Worm (Caenorhabditis elegans): ENCODE data around the gene npr-9.

npr-9 gene

DNA sequence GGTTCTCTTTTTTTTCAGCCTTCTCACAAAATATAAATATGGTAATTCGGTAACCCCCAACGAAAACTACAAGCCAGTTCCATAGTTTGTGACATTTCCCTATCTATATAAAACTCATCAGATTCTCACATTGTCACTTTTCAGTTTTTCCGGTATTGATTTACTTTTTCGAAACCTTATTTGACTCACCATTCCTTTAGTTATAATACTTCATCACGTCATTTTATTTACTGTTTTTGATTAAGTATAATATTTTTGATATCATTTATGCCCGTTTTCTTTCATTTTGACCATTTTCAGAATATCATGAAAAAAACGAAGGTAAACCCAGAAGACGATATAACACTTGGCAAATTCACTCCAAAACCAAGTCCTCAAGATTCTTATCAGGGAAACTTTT lies 22.3 kb downstream of the npr-9 start, which contains the start of gene pgp-3:
pgp-3 (plus strand) TSS at position 301 of the 400 bp plus-strand sequence.
- TF ChIP-seq K09A11.1 (tag; optimal IDR thresholded peaks at IDR 0.05; ENCODE audit: insufficient read depth), result no peak
- TF ChIP-seq Y22D7AL.16 (tag; optimal IDR thresholded peaks at IDR 0.05), result no peak
- TF ChIP-seq nfya-1 (tag; optimal IDR thresholded peaks at IDR 0.05), result no peak
- TF ChIP-seq ref-2 (tag; optimal IDR thresholded peaks at IDR 0.05), result no peak
- TF ChIP-seq gmeb-2 (tag; optimal IDR thresholded peaks at IDR 0.05), result no peak
- no peak for TF ChIP-seq che-1 (tag; optimal IDR thresholded peaks at IDR 0.05)
- no peak for TF ChIP-seq ceh-18 (tag; optimal IDR thresholded peaks at IDR 0.05)
- TF ChIP-seq elt-4 (tag; optimal IDR thresholded peaks at IDR 0.05), result no peak
- TF ChIP-seq sdc-2 (tag; optimal IDR thresholded peaks at IDR 0.05), result no peak
- no peak for TF ChIP-seq syd-9 (tag; optimal IDR thresholded peaks at IDR 0.05)
- no peak for TF ChIP-seq fax-1 (tag; optimal IDR thresholded peaks at IDR 0.05)
- TF ChIP-seq C08G9.2 (tag; optimal IDR thresholded peaks at IDR 0.05), result no peak
- TF ChIP-seq unc-3 (GFP tag; conservative IDR thresholded peaks at IDR 0.05), result no peak
- TF ChIP-seq unc-3 (tag; optimal IDR thresholded peaks at IDR 0.05), result no peak
- TF ChIP-seq ztf-16 (tag; optimal IDR thresholded peaks at IDR 0.05), result no peak
- no peak for TF ChIP-seq ceh-6 (GFP tag; optimal IDR thresholded peaks at IDR 0.05)
- TF ChIP-seq tbx-7 (tag; optimal IDR thresholded peaks at IDR 0.05), result no peak
- TF ChIP-seq ceh-9 (tag; optimal IDR thresholded peaks at IDR 0.05), result no peak
- TF ChIP-seq sox-4 (tag; optimal IDR thresholded peaks at IDR 0.05), result no peak

DNA sequence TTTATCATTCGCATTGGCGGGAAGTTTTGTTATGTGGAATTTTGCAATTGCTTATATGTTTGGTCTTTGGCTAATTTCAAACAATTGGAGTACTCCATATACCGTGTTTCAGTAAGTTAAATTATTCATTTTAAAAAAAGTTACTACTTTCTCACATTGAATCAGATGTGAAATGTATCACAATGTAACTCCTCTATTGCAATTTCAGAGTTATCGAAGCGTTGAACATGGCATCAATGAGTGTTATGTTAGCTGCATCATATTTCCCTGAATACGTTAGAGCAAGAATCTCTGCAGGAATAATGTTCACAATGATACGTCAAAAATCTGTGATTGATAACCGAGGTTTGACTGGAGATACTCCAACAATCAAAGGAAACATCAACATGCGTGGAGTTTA lies 26.3 kb downstream of the npr-9 start:
- no peak for TF ChIP-seq C08G9.2 (tag; optimal IDR thresholded peaks at IDR 0.05)
- no peak for TF ChIP-seq odd-2 (tag; optimal IDR thresholded peaks at IDR 0.05)
- no peak for TF ChIP-seq nfya-1 (tag; optimal IDR thresholded peaks at IDR 0.05)
- TF ChIP-seq T23F11.4 (GFP tag; optimal IDR thresholded peaks at IDR 0.05), result no peak
- TF ChIP-seq mec-3 (tag; optimal IDR thresholded peaks at IDR 0.05; ENCODE audit: borderline replicate concordance), result no peak
- no peak for TF ChIP-seq eyg-1 (tag; optimal IDR thresholded peaks at IDR 0.05)
- TF ChIP-seq C38D4.7 (GFP tag; optimal IDR thresholded peaks at IDR 0.05), result no peak
- TF ChIP-seq unc-86 (tag; optimal IDR thresholded peaks at IDR 0.05), result no peak
- TF ChIP-seq elt-4 (tag; optimal IDR thresholded peaks at IDR 0.05), result no peak
- no peak for TF ChIP-seq K02D7.2 (tag; optimal IDR thresholded peaks at IDR 0.05)
- no peak for TF ChIP-seq ceh-19 (GFP tag; optimal IDR thresholded peaks at IDR 0.05)
- no peak for TF ChIP-seq ceh-30 (tag; optimal IDR thresholded peaks at IDR 0.05)
- TF ChIP-seq ets-4 (tag; optimal IDR thresholded peaks at IDR 0.05), result no peak
- TF ChIP-seq ceh-14 (tag; optimal IDR thresholded peaks at IDR 0.05), result no peak
- TF ChIP-seq hlh-15 (tag; optimal IDR thresholded peaks at IDR 0.05), result no peak
- no peak for TF ChIP-seq ztf-16 (tag; optimal IDR thresholded peaks at IDR 0.05)
- TF ChIP-seq F13H6.1 (tag; optimal IDR thresholded peaks at IDR 0.05), result no peak
- TF ChIP-seq lim-6 (tag; optimal IDR thresholded peaks at IDR 0.05), result no peak
- no peak for TF ChIP-seq ceh-31 (tag; optimal IDR thresholded peaks at IDR 0.05)
- TF ChIP-seq sox-2 (GFP tag; IDR thresholded peaks at IDR 0.05), result no peak

DNA sequence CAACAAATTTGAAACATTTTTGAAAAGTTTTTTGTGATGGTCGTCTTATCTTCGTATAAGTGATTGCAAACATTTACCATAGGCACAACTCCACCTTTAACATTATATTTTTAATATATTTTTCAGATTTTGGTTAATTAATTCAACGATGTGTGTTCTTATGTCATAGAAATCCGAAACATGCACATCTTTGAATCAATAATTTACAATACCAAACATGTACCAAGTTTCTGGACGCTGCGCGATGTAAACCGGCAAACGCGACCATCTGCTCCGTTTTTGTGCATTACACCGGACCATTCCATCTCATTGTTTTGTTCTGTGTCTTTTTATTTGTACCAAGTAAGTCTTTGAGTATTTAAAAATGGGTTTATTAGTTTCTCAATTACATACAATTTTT lies 28.0 kb downstream of the npr-9 start, which contains the start of gene pgp-4:
pgp-4 (plus strand) TSS at position 301 of the 400 bp plus-strand sequence.
- no peak for TF ChIP-seq F13H6.1 (tag; optimal IDR thresholded peaks at IDR 0.05)
- TF ChIP-seq ama-1 (optimal IDR thresholded peaks at IDR 0.05), result no peak
- no peak for TF ChIP-seq nhr-11 (tag; optimal IDR thresholded peaks at IDR 0.05)
- no peak for TF ChIP-seq C38D4.7 (GFP tag; optimal IDR thresholded peaks at IDR 0.05)
- TF ChIP-seq ceh-2 (tag; optimal IDR thresholded peaks at IDR 0.05), result no peak
- no peak for TF ChIP-seq pros-1 (tag; optimal IDR thresholded peaks at IDR 0.05)
- TF ChIP-seq dmd-4 (tag; optimal IDR thresholded peaks at IDR 0.05; ENCODE audit: borderline replicate concordance), result no peak
- TF ChIP-seq pat-9 (tag; optimal IDR thresholded peaks at IDR 0.05), result no peak
- no peak for TF ChIP-seq lim-6 (tag; optimal IDR thresholded peaks at IDR 0.05)
- TF ChIP-seq zip-5 (tag; optimal IDR thresholded peaks at IDR 0.05), result no peak
- TF ChIP-seq sdc-2 (tag; optimal IDR thresholded peaks at IDR 0.05), result no peak
- no peak for TF ChIP-seq nfya-1 (tag; optimal IDR thresholded peaks at IDR 0.05)
- no peak for TF ChIP-seq C08G9.2 (tag; optimal IDR thresholded peaks at IDR 0.05)
- no peak for TF ChIP-seq tbx-2 (tag; optimal IDR thresholded peaks at IDR 0.05)

All from whole organism, late embryonic.